Worm (Caenorhabditis elegans) whole organism, L4 larva: ENCODE results near the gene cam-1.

Experiments used
- lin-13 ChIP-seq: fragments of 150-350 bp; optimal IDR thresholded peaks from 2 replicates; lab custom pipeline; 2014; ENCODE audit warnings: missing biosample characterization, missing genetic modification reagents, missing genetic modification characterization
- pqm-1 ChIP-seq: sonication (generic microtip); optimal IDR thresholded peaks from 2 replicates; lab custom pipeline; 2017; ENCODE audit warnings: missing biosample characterization, missing genetic modification characterization
- skn-1 ChIP-seq: fragments of 150-350 bp; optimal IDR thresholded peaks from 2 replicates; lab custom pipeline; 2014; ENCODE audit warnings: missing biosample characterization, missing genetic modification characterization
- snpc-4 ChIP-seq: fragments of 150-350 bp; optimal IDR thresholded peaks from 2 replicates; lab custom pipeline; 2014; ENCODE audit warnings: missing biosample characterization, missing genetic modification characterization

DNA sequence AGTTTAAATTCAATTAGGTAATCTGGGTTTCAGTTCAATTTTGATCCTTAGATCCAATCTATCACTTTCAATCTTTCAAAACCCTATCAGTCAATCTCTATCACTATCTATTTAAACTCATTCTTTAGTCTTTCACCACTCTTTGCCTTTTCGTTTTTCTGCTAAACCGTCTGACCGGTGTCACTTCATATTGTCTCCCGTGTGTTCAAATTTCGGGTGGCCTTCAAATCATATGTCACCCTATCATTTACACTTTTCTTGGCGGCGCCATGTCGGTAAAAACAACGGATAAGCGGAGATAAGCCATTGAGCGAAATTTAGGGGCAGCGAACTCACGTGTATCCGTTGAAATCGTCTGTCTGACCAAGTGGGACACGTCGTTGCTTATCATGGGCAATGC, 33.9 kb upstream of the cam-1 start:
- TF ChIP-seq snpc-4 (no peak), lin-13 (GFP tag; lab: Kevin White, UChicago) (no peak), skn-1 (tag; lab: Kevin White, UChicago) (no peak), pqm-1 (tag; lab: Kevin White, UChicago) (no peak)
